Fruit fly (Drosophila melanogaster): ENCODE data around the gene CG7024.

DNA sequence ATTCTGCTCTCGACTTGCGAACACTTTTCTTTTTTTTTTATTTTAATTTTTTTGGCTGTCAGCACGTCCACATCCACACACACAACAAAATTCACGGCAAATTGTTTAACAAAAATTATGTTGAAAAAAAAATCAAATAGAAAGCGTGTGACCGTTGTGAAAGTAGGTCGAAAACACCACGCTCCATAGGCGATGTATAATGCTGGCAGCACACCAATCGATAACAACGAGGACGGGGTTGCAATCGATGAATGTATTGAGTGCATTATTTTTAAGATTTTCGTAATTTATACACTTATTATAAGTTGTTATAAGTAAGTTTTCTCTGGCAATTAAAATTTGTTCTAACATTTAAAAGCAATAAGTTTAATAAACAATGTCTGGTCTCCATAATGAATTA, 18.4 kb upstream of the CG7024 start, which contains the start of gene Pp2C1:
- no peak for TF ChIP-seq Myc (optimal IDR thresholded peaks at IDR 0.05)
- no peak for TF ChIP-seq insv (optimal IDR thresholded peaks at IDR 0.05)
